Fruit fly (Drosophila melanogaster) whole organism, pupa: Measurements from ENCODE around the gene Mi-2.

Experiments used
- CG12605 ChIP-seq: fragments of 200-800 bp; sonication (Bioruptor generic); IDR thresholded peaks from 2 replicates; pipeline ENCODE4 v1.3.6; 2022; ENCODE audit warnings: missing biosample characterization, missing genetic modification characterization
- CG13204 ChIP-seq: fragments of 200-800 bp; sonication (Bioruptor generic); optimal IDR thresholded peaks from 2 replicates; lab custom pipeline; 2018; ENCODE audit warnings: missing biosample characterization, mild to moderate bottlenecking, missing genetic modification characterization, moderate library complexity
- CG15710 ChIP-seq: fragments of 200-800 bp; sonication (Bioruptor generic); optimal IDR thresholded peaks from 2 replicates; lab custom pipeline; 2018; ENCODE audit warnings: missing biosample characterization, mild to moderate bottlenecking, missing genetic modification characterization, moderate library complexity
- CG8301 ChIP-seq: fragments of 200-800 bp; sonication (Bioruptor generic); optimal IDR thresholded peaks from 2 replicates; lab custom pipeline; 2018; ENCODE audit warnings: missing biosample characterization, mild to moderate bottlenecking, missing genetic modification characterization
- EcR ChIP-seq: fragments of 200-800 bp; sonication (Bioruptor generic); optimal IDR thresholded peaks from 3 replicates; lab custom pipeline; 2019; ENCODE audit warnings: missing biosample characterization, missing genetic modification characterization, mild to moderate bottlenecking, moderate library complexity, missing genetic modification reagents
- Ets98B ChIP-seq: fragments of 200-800 bp; sonication (Bioruptor generic); IDR thresholded peaks from 2 replicates; pipeline ENCODE4 v1.3.6; 2022; ENCODE audit warnings: missing biosample characterization, missing genetic modification characterization
- Pif1B ChIP-seq: fragments of 200-800 bp; sonication (Bioruptor generic); optimal IDR thresholded peaks from 3 replicates; lab custom pipeline; 2016; ENCODE audit warnings: missing biosample characterization, missing genetic modification characterization
- Snoo ChIP-seq: fragments of 200-800 bp; sonication (Bioruptor generic); optimal IDR thresholded peaks from 3 replicates; lab custom pipeline; 2017; ENCODE audit warnings: missing biosample characterization, mild to moderate bottlenecking, missing genetic modification characterization, inconsistent platforms

DNA sequence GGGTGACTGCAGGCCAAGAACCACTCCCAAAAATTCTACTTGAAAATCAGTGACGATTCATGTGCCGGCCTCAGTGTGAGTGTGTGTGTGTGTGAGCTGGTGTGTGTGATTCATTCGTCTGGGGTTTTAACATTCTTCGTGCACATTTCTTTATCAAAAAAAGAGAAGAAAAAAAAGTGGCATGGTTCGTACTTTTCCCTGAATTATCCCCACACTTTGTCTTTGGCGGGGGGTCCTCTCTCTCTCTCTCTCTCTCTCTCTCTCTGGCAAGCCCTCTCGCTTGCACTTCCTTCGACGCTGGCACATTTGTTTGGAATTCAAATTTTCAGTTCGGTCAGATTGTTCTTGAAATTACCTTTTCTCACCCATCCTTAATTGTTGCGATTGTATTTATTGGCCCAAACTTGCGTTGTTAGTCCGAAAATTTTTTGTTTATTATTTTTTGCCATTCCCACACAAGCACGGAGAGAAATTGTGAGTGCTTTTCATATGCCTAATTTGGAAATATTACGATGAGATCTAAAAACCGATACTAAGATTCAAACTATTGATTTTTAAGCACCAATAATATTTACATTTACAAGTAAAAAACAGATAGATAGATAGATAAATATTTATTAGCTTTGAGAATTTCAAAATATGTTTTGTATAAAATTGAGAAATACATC lies 19.2 kb upstream of the Mi-2 start:
- peak; percentile 60 for TF ChIP-seq Ets98B (GFP tag; lab: Robert Waterston, UW)
- TF ChIP-seq EcR = no peak
- peak; percentile 16 for TF ChIP-seq Snoo
- TF ChIP-seq CG15710 (tag; lab: Kevin White, UChicago) = no peak
- TF ChIP-seq Pif1B (GFP tag; lab: Kevin White, UChicago) = no peak
- peak; percentile 77 for TF ChIP-seq CG12605 (GFP tag; lab: Robert Waterston, UW)
- TF ChIP-seq CG8301 (tag; lab: Kevin White, UChicago) = peak; percentile 7
- no peak for TF ChIP-seq CG13204 (GFP tag; lab: Kevin White, UChicago)
